Worm (Caenorhabditis elegans): ENCODE results near the gene C01C4.3.
A peak's percentile ranks its signal among the peaks of the same experiment; 100 is the strongest.

C01C4.3 gene

ce11 chrX:3683060-3683459 is 13.6 kb upstream of the C01C4.3 start:
- TF ChIP-seq egl-13 (tag; optimal IDR thresholded peaks at IDR 0.05), result no peak
- TF ChIP-seq C34B4.2 (tag; optimal IDR thresholded peaks at IDR 0.05), result no peak
- TF ChIP-seq hpl-2 (GFP tag; optimal IDR thresholded peaks at IDR 0.05), result no peak
- no peak for TF ChIP-seq alr-1 (tag; optimal IDR thresholded peaks at IDR 0.05; ENCODE audit: borderline replicate concordance)
- TF ChIP-seq pag-3 (tag; optimal IDR thresholded peaks at IDR 0.05; ENCODE audit: borderline replicate concordance, insufficient read depth), result peak; percentile 24
- TF ChIP-seq xbp-1 (tag; optimal IDR thresholded peaks at IDR 0.05), result no peak
- TF ChIP-seq tbx-2 (tag; optimal IDR thresholded peaks at IDR 0.05), result no peak
- no peak for TF ChIP-seq lin-35 (GFP tag; optimal IDR thresholded peaks at IDR 0.05)
- peak; percentile 38 for TF ChIP-seq rnt-1 (tag; optimal IDR thresholded peaks at IDR 0.05)
- no peak for TF ChIP-seq fkh-4 (tag; optimal IDR thresholded peaks at IDR 0.05; ENCODE audit: borderline replicate concordance)
- TF ChIP-seq C16A3.4 (tag; optimal IDR thresholded peaks at IDR 0.05), result no peak
- no peak for TF ChIP-seq ets-5 (GFP tag; IDR thresholded peaks at IDR 0.05)
- no peak for TF ChIP-seq snu-23 (GFP tag; optimal IDR thresholded peaks at IDR 0.05)
- no peak for TF ChIP-seq nhr-77 (tag; optimal IDR thresholded peaks at IDR 0.05)
- no peak for TF ChIP-seq unc-30 (tag; optimal IDR thresholded peaks at IDR 0.05)

DNA sequence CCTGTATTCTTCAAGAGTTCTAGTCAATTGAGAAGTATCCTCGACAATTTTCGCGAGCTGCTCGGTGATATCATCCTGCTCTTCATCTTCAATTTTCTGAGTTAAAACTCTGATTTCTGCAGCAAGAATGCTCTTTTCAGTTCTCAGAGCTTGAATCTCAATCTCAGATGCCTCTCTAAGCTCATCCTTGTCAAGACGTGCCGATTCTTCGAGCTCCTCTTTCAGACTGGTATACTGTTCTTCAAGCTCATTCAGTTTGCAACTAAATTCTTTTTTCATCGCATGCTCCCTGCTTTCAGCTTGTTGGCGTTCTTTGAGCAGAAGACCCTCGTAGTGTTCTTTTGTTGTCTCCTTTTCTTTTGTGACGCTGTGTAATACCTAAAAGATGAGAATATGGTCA is 10.3 kb upstream of the C01C4.3 start:
- TF ChIP-seq ceh-63 (GFP tag; optimal IDR thresholded peaks at IDR 0.05), result peak; percentile 67
- no peak for TF ChIP-seq snu-23 (GFP tag; optimal IDR thresholded peaks at IDR 0.05)

ce11 chrX:3689155-3689719 is 7.5 kb upstream of the C01C4.3 start, which contains the start of gene tag-278:
TSS of gene tag-278 (minus strand) at chrX:3689205.
- TF ChIP-seq nhr-19 (GFP tag; conservative IDR thresholded peaks at IDR 0.05), result peak; percentile 27; the same call in 1 of the 2 replicates
- peak; percentile 67 for TF ChIP-seq lin-14 (GFP tag; optimal IDR thresholded peaks at IDR 0.05)
- TF ChIP-seq snu-23 (GFP tag; optimal IDR thresholded peaks at IDR 0.05), result peak; percentile 31
- peak; percentile 3 for TF ChIP-seq nhr-47 (tag; optimal IDR thresholded peaks at IDR 0.05)
- TF ChIP-seq lsy-2 (tag; optimal IDR thresholded peaks at IDR 0.05), result peak in 1 of 2 experiments; percentile 9
- TF ChIP-seq grh-1 (GFP tag; IDR thresholded peaks at IDR 0.05), result no peak
- no peak for TF ChIP-seq mab-9 (GFP tag; IDR thresholded peaks at IDR 0.05)
- peak; percentile 65 for TF ChIP-seq nhr-71 (tag; optimal IDR thresholded peaks at IDR 0.05)
- TF ChIP-seq mdl-1 (tag; optimal IDR thresholded peaks at IDR 0.05), result peak in 1 of 2 experiments; percentile 12
- TF ChIP-seq efl-1 (optimal IDR thresholded peaks at IDR 0.05), result no peak
- TF ChIP-seq efl-1 (GFP tag; optimal IDR thresholded peaks at IDR 0.05 in 1 of 2), result peak in 1 of 2 experiments; percentile 70
- TF ChIP-seq rnt-1 (tag; optimal IDR thresholded peaks at IDR 0.05), result peak; percentile 47
- no peak for TF ChIP-seq lir-3 (tag; optimal IDR thresholded peaks at IDR 0.05; ENCODE audit: poor library complexity)
- peak; percentile 17 for TF ChIP-seq unc-130 (tag; optimal IDR thresholded peaks at IDR 0.05)

DNA sequence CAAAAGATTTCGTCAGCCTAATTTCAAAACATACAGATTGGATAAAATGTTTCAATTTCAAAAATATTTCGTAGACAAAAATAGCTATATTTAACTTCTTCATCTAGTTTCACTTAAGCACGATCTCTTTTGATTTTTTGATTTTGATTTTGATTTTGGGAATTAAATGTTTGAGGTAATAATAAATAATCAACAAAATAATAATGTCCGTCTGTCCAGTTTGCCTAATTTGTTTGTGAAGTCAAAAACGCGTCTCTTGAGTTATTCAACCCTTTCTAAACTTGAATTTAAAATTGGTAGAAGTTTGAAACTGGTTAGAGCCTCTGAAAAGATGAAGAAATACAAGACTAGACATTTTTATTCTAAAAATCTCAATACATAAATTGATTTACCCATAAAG is 6.9 kb upstream of the C01C4.3 start:
- TF ChIP-seq sup-37 (GFP tag; optimal IDR thresholded peaks at IDR 0.05), result no peak
- no peak for TF ChIP-seq blmp-1 (tag; optimal IDR thresholded peaks at IDR 0.05)
- no peak for TF ChIP-seq lir-3 (tag; optimal IDR thresholded peaks at IDR 0.05; ENCODE audit: poor library complexity)
- no peak for TF ChIP-seq fkh-4 (tag; optimal IDR thresholded peaks at IDR 0.05; ENCODE audit: borderline replicate concordance)
- no peak for TF ChIP-seq xbp-1 (tag; optimal IDR thresholded peaks at IDR 0.05)
- TF ChIP-seq unc-30 (tag; optimal IDR thresholded peaks at IDR 0.05), result no peak
- TF ChIP-seq lin-13 (GFP tag; optimal IDR thresholded peaks at IDR 0.05), result no peak
- no peak for TF ChIP-seq egl-13 (tag; optimal IDR thresholded peaks at IDR 0.05)
- TF ChIP-seq C16A3.4 (tag; optimal IDR thresholded peaks at IDR 0.05), result no peak
- no peak for TF ChIP-seq ztf-4 (tag; optimal IDR thresholded peaks at IDR 0.05)
- no peak for TF ChIP-seq hpl-2 (GFP tag; optimal IDR thresholded peaks at IDR 0.05)
- no peak for TF ChIP-seq irx-1 (tag; optimal IDR thresholded peaks at IDR 0.05)
- TF ChIP-seq unc-98 (GFP tag; IDR thresholded peaks at IDR 0.05), result no peak
- TF ChIP-seq grh-1 (GFP tag; IDR thresholded peaks at IDR 0.05), result no peak
- no peak for TF ChIP-seq lin-35 (GFP tag; optimal IDR thresholded peaks at IDR 0.05)
- TF ChIP-seq C34B4.2 (tag; optimal IDR thresholded peaks at IDR 0.05), result no peak
- TF ChIP-seq elt-2 (tag; optimal IDR thresholded peaks at IDR 0.05), result no peak
- TF ChIP-seq rnt-1 (tag; optimal IDR thresholded peaks at IDR 0.05), result no peak
- no peak for TF ChIP-seq isw-1 (GFP tag; IDR thresholded peaks at IDR 0.05)
